Fruit fly (Drosophila melanogaster): ENCODE results near the gene Ho.

The Ho gene

DNA sequence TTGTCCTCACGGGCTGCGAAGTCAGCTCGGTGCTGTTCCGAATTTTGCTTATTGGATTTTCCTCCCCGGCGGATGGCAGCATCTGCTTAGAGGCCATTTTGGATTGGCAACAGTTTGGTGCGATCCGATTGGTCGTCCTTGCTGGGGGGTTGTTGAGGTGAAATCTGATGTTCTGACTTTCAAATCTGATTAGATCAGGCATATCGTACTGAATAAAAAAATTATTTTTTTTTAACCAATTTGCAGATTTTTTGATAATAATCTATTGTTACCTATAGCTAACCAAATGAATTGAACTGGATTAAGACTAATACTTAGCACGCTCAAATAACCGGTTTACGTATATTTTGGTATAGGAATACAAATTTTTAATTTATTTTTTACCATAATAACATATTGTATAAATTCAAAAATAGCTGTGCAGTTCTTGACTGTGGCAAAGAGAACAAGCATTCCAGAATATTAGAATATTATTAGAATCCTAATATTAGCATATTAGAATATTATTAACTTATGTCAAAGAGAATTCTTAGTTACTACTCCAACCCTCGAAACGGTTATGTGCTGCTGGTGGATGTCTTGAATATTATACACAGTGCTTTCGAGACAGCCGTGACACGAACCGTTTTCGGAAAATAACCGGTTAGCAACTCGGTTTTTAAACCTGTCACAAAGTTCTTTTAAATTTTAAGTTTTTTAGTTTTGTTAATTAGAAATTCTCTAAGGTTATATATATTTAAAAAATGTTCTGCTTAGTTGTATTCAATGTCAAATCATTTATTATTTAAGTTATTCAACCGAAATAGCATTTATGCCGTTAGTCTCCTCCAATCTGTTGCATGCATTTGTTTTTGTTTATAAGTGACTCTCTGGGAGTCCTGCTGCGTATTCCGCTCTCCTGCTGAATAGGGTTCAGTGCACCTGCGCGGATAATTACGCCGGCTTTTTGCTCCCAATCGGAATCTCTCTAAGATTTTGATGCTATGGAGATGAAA lies 15.1 kb downstream of the Ho start, which contains the start of gene Fer3:
Fer3 (minus strand) TSS at position 1 of the 995 bp plus-strand sequence.
- TF ChIP-seq Gug (GFP tag; IDR thresholded peaks at IDR 0.05) (no peak), CG10669 (GFP tag; optimal IDR thresholded peaks at IDR 0.05) (peak; percentile 75), CG11294 (GFP tag; IDR thresholded peaks at IDR 0.05) (0 out of 2 replicates have a peak, but pooled peaks have one; percentile 5), Eip78C (GFP tag) (peak; percentile 77)

dm6 chr3R:11696209-11696608 lies 16.7 kb downstream of the Ho start, which contains the start of gene CG14717:
Gene CG14717 (plus strand): TSS chr3R:11696509.
- no peak for TF ChIP-seq Met (GFP tag; optimal IDR thresholded peaks at IDR 0.05)
- no peak for TF ChIP-seq CG11294 (GFP tag; IDR thresholded peaks at IDR 0.05)
- no peak for TF ChIP-seq CG6792 (GFP tag; optimal IDR thresholded peaks at IDR 0.05)
- no peak for TF ChIP-seq Ets96B (tag; optimal IDR thresholded peaks at IDR 0.05)
- no peak for TF ChIP-seq CG7368 (GFP tag; optimal IDR thresholded peaks at IDR 0.05)
- TF ChIP-seq CG6854 (GFP tag; optimal IDR thresholded peaks at IDR 0.05): no peak

DNA sequence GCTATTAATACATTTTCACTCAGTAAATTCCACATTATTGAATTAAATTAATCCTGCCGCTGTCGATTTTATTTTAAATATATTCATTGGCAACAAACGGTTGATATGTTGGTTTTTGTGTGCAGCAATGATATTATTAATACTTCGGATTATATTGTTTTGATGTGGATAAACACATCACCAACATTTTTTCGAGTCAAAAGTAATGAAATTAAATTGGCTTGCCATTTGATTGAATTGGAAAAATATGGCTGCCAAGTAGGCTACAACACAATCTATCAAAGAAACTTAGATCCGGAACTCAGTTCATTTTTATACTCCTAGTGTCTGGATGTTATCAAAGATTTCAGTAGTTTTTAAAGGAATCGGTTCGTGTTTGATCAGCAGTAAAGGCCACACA lies 20.8 kb downstream of the Ho start, which contains the start of gene CG14718:
CG14718 (plus strand) TSS at position 301 of the 400 bp plus-strand sequence.
- TF ChIP-seq CG34406 (GFP tag; optimal IDR thresholded peaks at IDR 0.05) (no peak), dac (GFP tag; optimal IDR thresholded peaks at IDR 0.05) (no peak), Eip75B (GFP tag; optimal IDR thresholded peaks at IDR 0.05) (no peak), CG11294 (GFP tag; IDR thresholded peaks at IDR 0.05) (no peak)

DNA sequence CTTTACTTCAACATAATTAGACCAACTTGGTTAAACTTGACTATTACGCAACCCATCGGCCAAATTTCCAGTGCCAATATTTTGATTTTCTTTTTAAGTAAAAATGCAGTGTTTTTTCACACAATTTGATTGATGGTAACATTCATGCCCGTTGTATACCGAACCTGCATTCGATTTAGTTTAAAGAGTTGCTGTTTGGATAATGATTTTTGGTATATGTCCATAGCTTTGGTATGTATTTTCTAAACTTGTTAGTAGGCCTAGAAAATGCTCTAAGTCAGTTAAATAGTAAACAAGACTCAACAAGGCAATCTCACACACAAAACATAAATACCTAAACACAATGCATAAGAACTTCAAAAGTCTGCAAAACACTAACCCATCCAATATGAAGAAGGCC lies 24.2 kb downstream of the Ho start, which contains the start of gene I-t:
I-t (plus strand) TSS at position 301 of the 400 bp plus-strand sequence.
- no peak for TF ChIP-seq CG11902 (GFP tag; optimal IDR thresholded peaks at IDR 0.05)
- no peak for TF ChIP-seq CG34406 (GFP tag; optimal IDR thresholded peaks at IDR 0.05)
- no peak for TF ChIP-seq svp (GFP tag)
- TF ChIP-seq CG9139 (GFP tag; optimal IDR thresholded peaks at IDR 0.05): no peak
- TF ChIP-seq CG3919 (GFP tag; optimal IDR thresholded peaks at IDR 0.05): no peak
- TF ChIP-seq CG3032 (tag; optimal IDR thresholded peaks at IDR 0.05): no peak
- TF ChIP-seq CG16779 (tag; optimal IDR thresholded peaks at IDR 0.05): no peak
- TF ChIP-seq spab (GFP tag; optimal IDR thresholded peaks at IDR 0.05): no peak
- no peak for TF ChIP-seq Sox102F (GFP tag; optimal IDR thresholded peaks at IDR 0.05)
- no peak for TF ChIP-seq CG6792 (GFP tag; optimal IDR thresholded peaks at IDR 0.05)
- no peak for TF ChIP-seq CG10631 (GFP tag; optimal IDR thresholded peaks at IDR 0.05)
- no peak for TF ChIP-seq Sox15 (GFP tag; optimal IDR thresholded peaks at IDR 0.05)
- TF ChIP-seq CG32006 (GFP tag; optimal IDR thresholded peaks at IDR 0.05): no peak
- TF ChIP-seq fd85E (GFP tag; optimal IDR thresholded peaks at IDR 0.05): no peak
- no peak for TF ChIP-seq CG8632 (GFP tag; optimal IDR thresholded peaks at IDR 0.05)
- no peak for TF ChIP-seq CG11294 (GFP tag; IDR thresholded peaks at IDR 0.05)
- TF ChIP-seq dac (GFP tag; optimal IDR thresholded peaks at IDR 0.05): no peak
- no peak for TF ChIP-seq OdsH (GFP tag; optimal IDR thresholded peaks at IDR 0.05)
- no peak for TF ChIP-seq CG6854 (GFP tag; optimal IDR thresholded peaks at IDR 0.05)
- no peak for TF ChIP-seq cyc (GFP tag; optimal IDR thresholded peaks at IDR 0.05)

DNA sequence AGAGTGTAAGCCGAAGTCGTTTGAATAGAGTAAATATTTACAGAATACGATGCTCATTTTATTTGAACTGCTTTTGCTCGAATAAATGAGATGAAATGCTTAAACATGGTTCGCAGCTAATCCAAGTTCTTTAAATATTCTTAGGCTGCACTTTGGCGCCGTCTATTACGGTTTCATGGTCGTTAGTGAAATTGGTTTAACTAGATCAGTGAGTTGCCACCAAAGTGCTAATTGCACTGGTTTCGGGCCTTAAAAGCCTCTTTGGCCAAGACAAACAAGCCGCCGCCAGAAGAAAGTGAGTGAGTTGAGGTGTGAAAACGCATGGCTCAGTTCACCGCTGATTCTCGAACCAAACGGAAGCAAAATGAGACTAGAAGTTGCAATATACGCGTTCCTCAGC lies 31.8 kb downstream of the Ho start, which contains the start of gene CG14720:
CG14720 (plus strand) TSS at position 301 of the 400 bp plus-strand sequence.
- TF ChIP-seq vri (GFP tag; optimal IDR thresholded peaks at IDR 0.05): no peak
- peak; percentile 43 for TF ChIP-seq svp (GFP tag)
- no peak for TF ChIP-seq Sox102F (GFP tag; optimal IDR thresholded peaks at IDR 0.05)
- TF ChIP-seq acj6 (GFP tag; optimal IDR thresholded peaks at IDR 0.05): no peak

dm6 chr3R:11721593-11721992 lies 42.0 kb downstream of the Ho start, which contains the start of gene CG12594:
Gene CG12594 (plus strand): TSS chr3R:11721734.
- TF ChIP-seq CG8632 (GFP tag; optimal IDR thresholded peaks at IDR 0.05) (no peak), CG34406 (GFP tag; optimal IDR thresholded peaks at IDR 0.05) (no peak), esn (GFP tag; optimal IDR thresholded peaks at IDR 0.05) (no peak), pdm3 (GFP tag; optimal IDR thresholded peaks at IDR 0.05) (no peak), Gug (GFP tag; IDR thresholded peaks at IDR 0.05) (no peak), CG6854 (GFP tag; optimal IDR thresholded peaks at IDR 0.05) (no peak), achi (GFP tag; optimal IDR thresholded peaks at IDR 0.05) (no peak), fd85E (GFP tag; optimal IDR thresholded peaks at IDR 0.05) (no peak), CG10631 (GFP tag; optimal IDR thresholded peaks at IDR 0.05) (no peak)
